Worm (Caenorhabditis elegans): ENCODE data around the gene alp-1.

The alp-1 gene

DNA sequence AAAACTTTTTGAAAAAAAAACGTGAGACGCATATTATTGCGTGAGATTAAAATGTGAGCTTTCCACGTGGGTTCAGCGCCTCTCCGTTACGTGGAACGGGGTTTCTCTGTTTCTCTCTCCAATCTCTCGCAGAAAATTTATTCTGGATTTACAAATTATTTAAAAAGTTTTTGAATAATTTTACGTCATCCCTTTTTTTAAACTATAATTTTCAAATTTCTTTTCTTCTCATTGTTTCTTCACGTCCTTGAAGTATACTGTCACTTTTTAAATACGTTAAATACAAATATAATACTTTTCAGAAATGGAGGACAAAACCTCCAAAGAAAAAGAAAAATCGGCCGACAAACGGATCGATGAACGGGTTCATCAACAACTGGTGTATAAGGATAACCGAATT, 24.8 kb upstream of the alp-1 start, which contains the start of gene T28C6.7:
Gene T28C6.7 (plus strand): TSS at position 301 of the 400 bp plus-strand sequence.
- TF ChIP-seq gei-17 (GFP tag; optimal IDR thresholded peaks at IDR 0.05), result no peak
- no peak for TF ChIP-seq F52B5.7 (tag; optimal IDR thresholded peaks at IDR 0.05)
- no peak for TF ChIP-seq F57C9.4 (tag; optimal IDR thresholded peaks at IDR 0.05)
- TF ChIP-seq efl-1 (GFP tag; optimal IDR thresholded peaks at IDR 0.05), result no peak
- no peak for TF ChIP-seq madf-8 (GFP tag; conservative IDR thresholded peaks at IDR 0.05)
- no peak for TF ChIP-seq F22D6.2 (tag; optimal IDR thresholded peaks at IDR 0.05)
- no peak for TF ChIP-seq rec-8 (tag; optimal IDR thresholded peaks at IDR 0.05)

DNA sequence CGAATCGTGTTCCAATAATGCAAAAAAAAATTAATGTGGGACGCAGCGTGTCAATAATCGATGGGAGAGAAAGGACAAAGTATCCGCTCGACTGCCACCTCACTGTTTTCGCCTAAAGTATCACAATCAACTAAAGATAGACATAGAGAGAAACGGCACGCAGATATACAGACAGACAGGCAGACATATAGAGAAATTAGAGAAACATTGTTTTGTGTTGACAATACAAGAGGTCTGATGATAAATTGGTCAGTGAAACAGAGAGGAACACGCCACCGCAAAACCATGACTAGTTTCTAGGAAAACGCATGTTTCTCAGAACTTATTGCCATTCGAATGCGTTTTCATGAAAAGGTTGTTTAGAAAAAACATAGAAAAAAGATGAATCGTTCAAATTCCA, 21.7 kb upstream of the alp-1 start, which contains the start of gene T28C6.8:
Gene T28C6.8 (minus strand): TSS at position 137 of the 400 bp plus-strand sequence.
- TF ChIP-seq C17E4.6 (GFP tag; IDR thresholded peaks at IDR 0.05) (no peak), lin-26 (GFP tag; IDR thresholded peaks at IDR 0.05) (0 out of 2 replicates have a peak, but pooled peaks have one; percentile 31), B0336.3 (GFP tag; IDR thresholded peaks at IDR 0.05) (0 out of 2 replicates have a peak, but pooled peaks have one; percentile 26), rcor-1 (GFP tag; IDR thresholded peaks at IDR 0.05) (no peak), hmg-1.2 (GFP tag; IDR thresholded peaks at IDR 0.05) (peak; percentile 43; the same call in 1 of the 2 replicates), ccch-3 (GFP tag; optimal IDR thresholded peaks at IDR 0.05) (no peak), Y67H2A.10 (GFP tag; conservative IDR thresholded peaks at IDR 0.05) (no peak), nhr-80 (tag; optimal IDR thresholded peaks at IDR 0.05) (peak; percentile 92), Y79H2A.3 (GFP tag; conservative IDR thresholded peaks at IDR 0.05) (no peak), fkh-3 (tag; optimal IDR thresholded peaks at IDR 0.05) (no peak), dox-1 (GFP tag; IDR thresholded peaks at IDR 0.05) (peak; percentile 70), attf-5 (GFP tag; optimal IDR thresholded peaks at IDR 0.05) (peak; percentile 71), let-607 (tag; optimal IDR thresholded peaks at IDR 0.05) (peak; percentile 19 to 45), ceh-27 (GFP tag; optimal IDR thresholded peaks at IDR 0.05) (no peak), tbp1 (GFP tag; optimal IDR thresholded peaks at IDR 0.05) (peak; percentile 22), lin-54 (GFP tag; optimal IDR thresholded peaks at IDR 0.05) (peak; percentile 11)

DNA sequence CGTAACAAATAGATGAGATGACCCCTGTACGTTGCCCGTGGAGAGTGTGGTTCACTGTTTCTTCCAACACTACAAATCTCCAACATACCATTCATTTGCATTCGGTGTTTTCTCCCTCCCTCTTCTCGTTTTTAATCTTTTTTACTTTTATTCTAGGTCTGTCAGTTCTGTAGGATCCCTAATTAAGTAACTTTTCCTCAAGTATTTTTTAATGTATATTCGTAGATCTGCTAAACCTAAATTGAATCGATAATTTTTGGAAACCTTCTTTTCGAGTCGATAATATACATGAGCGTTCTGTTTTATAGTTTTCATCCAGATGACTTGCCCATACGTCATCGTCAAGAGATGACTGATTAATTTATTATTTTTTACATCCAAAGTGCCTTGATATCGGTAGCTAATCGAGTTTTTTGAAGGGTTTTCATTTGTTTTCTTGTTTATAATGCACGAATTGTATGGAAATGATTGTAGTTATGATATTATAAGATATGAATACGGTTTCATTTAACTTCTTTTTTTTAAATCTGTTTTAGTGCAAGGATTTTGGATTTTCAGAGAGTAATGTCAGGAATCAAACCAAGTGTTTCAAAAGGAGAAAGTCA, 12.0 kb upstream of the alp-1 start, which contains the start of the genes T28C6.11 and T11B7.1:
Gene T28C6.11 (minus strand): TSS at position 101 of the 605 bp plus-strand sequence.
Gene T11B7.1 (plus strand): TSS at position 555 of the 605 bp plus-strand sequence.
- TF ChIP-seq ZK185.1 (tag; optimal IDR thresholded peaks at IDR 0.05; ENCODE audit: poor library complexity, severe bottlenecking) (no peak), Y56A3A.18 (GFP tag; IDR thresholded peaks at IDR 0.05) (no peak), T26A5.8 (tag; optimal IDR thresholded peaks at IDR 0.05) (no peak), dpl-1 (GFP tag; optimal IDR thresholded peaks at IDR 0.05) (no peak), Y95B8A.8 (GFP tag; IDR thresholded peaks at IDR 0.05) (no peak), dpff-1 (tag; optimal IDR thresholded peaks at IDR 0.05) (no peak), efl-1 (GFP tag; optimal IDR thresholded peaks at IDR 0.05) (no peak), ceh-79 (tag; optimal IDR thresholded peaks at IDR 0.05) (no peak), attf-5 (GFP tag; optimal IDR thresholded peaks at IDR 0.05) (no peak), tbx-9 (tag; optimal IDR thresholded peaks at IDR 0.05; ENCODE audit: borderline replicate concordance) (no peak), xnd-1 (tag; optimal IDR thresholded peaks at IDR 0.05) (no peak), tbp1 (GFP tag; optimal IDR thresholded peaks at IDR 0.05) (no peak), mel-28 (tag; optimal IDR thresholded peaks at IDR 0.05; ENCODE audit: borderline replicate concordance) (no peak), dox-1 (GFP tag; IDR thresholded peaks at IDR 0.05) (no peak), ztf-22 (GFP tag; optimal IDR thresholded peaks at IDR 0.05) (no peak), chd-7 (tag; optimal IDR thresholded peaks at IDR 0.05) (no peak)

All from whole organism, young adult.